Fruit fly (Drosophila melanogaster): ENCODE measurements around the gene Grx1.

The Grx1 gene

dm6 chr3L:18822450-18823220 lies 46.4 kb upstream of the Grx1 start, which contains the start of gene Cat (continued):
- TF ChIP-seq CG10654 (GFP tag; optimal IDR thresholded peaks at IDR 0.05) (no peak), bsh (GFP tag; optimal IDR thresholded peaks at IDR 0.05) (peak; percentile 23 to 100), pum (GFP tag; optimal IDR thresholded peaks at IDR 0.05) (no peak), NC2α (GFP tag; optimal IDR thresholded peaks at IDR 0.05) (no peak), Taf1 (GFP tag; IDR thresholded peaks at IDR 0.05) (no peak), sr (GFP tag; IDR thresholded peaks at IDR 0.05) (no peak), aop (GFP tag; IDR thresholded peaks at IDR 0.05) (no peak), CG15269 (tag; optimal IDR thresholded peaks at IDR 0.05) (peak; percentile 75), CG18011 (GFP tag; optimal IDR thresholded peaks at IDR 0.05) (no peak), GATAe (GFP tag; conservative IDR thresholded peaks at IDR 0.05) (no peak), CG11085 (GFP tag; IDR thresholded peaks at IDR 0.05) (no peak), danr (GFP tag; IDR thresholded peaks at IDR 0.05) (no peak), CG17829 (tag; optimal IDR thresholded peaks at IDR 0.05) (peak; percentile 39), CG33213 (GFP tag; optimal IDR thresholded peaks at IDR 0.05) (no peak), cg (GFP tag; optimal IDR thresholded peaks at IDR 0.05) (peak; percentile 99), CG8944 (GFP tag; optimal IDR thresholded peaks at IDR 0.05) (no peak), CG5953 (GFP tag; IDR thresholded peaks at IDR 0.05) (no peak), lola (GFP tag; optimal IDR thresholded peaks at IDR 0.05) (peak in 2 of 3 experiments; percentile 28 to 37), D19A (tag; optimal IDR thresholded peaks at IDR 0.05) (no peak), CG2120 (GFP tag; optimal IDR thresholded peaks at IDR 0.05) (peak; percentile 57), onecut (GFP tag; IDR thresholded peaks at IDR 0.05) (peak; percentile 18; the same call in 1 of the 2 replicates), lab (GFP tag; optimal IDR thresholded peaks at IDR 0.05) (peak; percentile 71), BEAF-32 (GFP tag; optimal IDR thresholded peaks at IDR 0.05) (peak; percentile 87), NC2β (GFP tag; optimal IDR thresholded peaks at IDR 0.05) (peak; percentile 15), CG14667 (GFP tag; IDR thresholded peaks at IDR 0.05) (no peak), ems (GFP tag; optimal IDR thresholded peaks at IDR 0.05) (peak; percentile 15), CG5180 (GFP tag; optimal IDR thresholded peaks at IDR 0.05) (no peak), corto (GFP tag; optimal IDR thresholded peaks at IDR 0.05) (no peak), MTF-1 (GFP tag; optimal IDR thresholded peaks at IDR 0.05; ENCODE audit: borderline replicate concordance) (no peak), CG14441 (GFP tag; IDR thresholded peaks at IDR 0.05) (no peak), esg (GFP tag; conservative IDR thresholded peaks at IDR 0.05) (no peak), tup (GFP tag; optimal IDR thresholded peaks at IDR 0.05) (no peak), lov (optimal IDR thresholded peaks at IDR 0.05) (no peak), lov (GFP tag; IDR thresholded peaks at IDR 0.05) (no peak), ase (GFP tag; IDR thresholded peaks at IDR 0.05) (no peak), NK7.1 (GFP tag; optimal IDR thresholded peaks at IDR 0.05) (no peak), HmgZ (tag; optimal IDR thresholded peaks at IDR 0.05) (peak; percentile 73), chinmo (GFP tag; IDR thresholded peaks at IDR 0.05; ENCODE audit: partially characterized antibody) (peak; percentile 93), kni (GFP tag; optimal IDR thresholded peaks at IDR 0.05) (peak; percentile 17), Bteb2 (GFP tag; optimal IDR thresholded peaks at IDR 0.05) (no peak), CG12236 (GFP tag; optimal IDR thresholded peaks at IDR 0.05) (no peak), CG1233 (GFP tag; optimal IDR thresholded peaks at IDR 0.05) (peak; percentile 6), CG17802 (tag; optimal IDR thresholded peaks at IDR 0.05) (no peak), ham (GFP tag; IDR thresholded peaks at IDR 0.05) (no peak), Oli (tag; optimal IDR thresholded peaks at IDR 0.05) (no peak), Meics (GFP tag; optimal IDR thresholded peaks at IDR 0.05) (peak; percentile 57), CG4617 (GFP tag; optimal IDR thresholded peaks at IDR 0.05; ENCODE audit: borderline replicate concordance) (peak; percentile 84), CG3163 (GFP tag; optimal IDR thresholded peaks at IDR 0.05) (no peak), Hmx (GFP tag; optimal IDR thresholded peaks at IDR 0.05) (no peak), CG9876 (GFP tag; optimal IDR thresholded peaks at IDR 0.05) (no peak)
